Worm (Caenorhabditis elegans): ENCODE measurements around the gene hyl-2.

hyl-2 gene

ce11 chrX:4699411-4700050 lies at the start of gene hyl-2:
Gene hyl-2 (minus strand): TSS chrX:4699461.
- TF ChIP-seq duxl-1 (tag; optimal IDR thresholded peaks at IDR 0.05; ENCODE audit: poor library complexity), result no peak
- TF ChIP-seq nhr-76 (tag; optimal IDR thresholded peaks at IDR 0.05), result no peak
- peak; percentile 10 for TF ChIP-seq nhr-11 (tag; optimal IDR thresholded peaks at IDR 0.05)
- TF ChIP-seq madf-5 (GFP tag; IDR thresholded peaks at IDR 0.05), result no peak
- peak in 1 of 2 experiments; percentile 35 for TF ChIP-seq mdl-1 (tag; optimal IDR thresholded peaks at IDR 0.05)
- no peak for TF ChIP-seq hlh-30 (tag; optimal IDR thresholded peaks at IDR 0.05; ENCODE audit: insufficient read depth)
- no peak for TF ChIP-seq Y5F2A.4 (GFP tag; optimal IDR thresholded peaks at IDR 0.05)
- no peak for TF ChIP-seq F44E2.7 (GFP tag; IDR thresholded peaks at IDR 0.05)
- TF ChIP-seq D1046.2 (GFP tag; IDR thresholded peaks at IDR 0.05), result no peak
- TF ChIP-seq jun-1 (tag; optimal IDR thresholded peaks at IDR 0.05), result no peak
- no peak for TF ChIP-seq daf-19 (GFP tag; conservative IDR thresholded peaks at IDR 0.05)
- no peak for TF ChIP-seq dmd-9 (GFP tag; IDR thresholded peaks at IDR 0.05)
- no peak for TF ChIP-seq ceh-32 (tag; optimal IDR thresholded peaks at IDR 0.05; ENCODE audit: poor library complexity)
- no peak for TF ChIP-seq cey-2 (tag; optimal IDR thresholded peaks at IDR 0.05; ENCODE audit: borderline replicate concordance, insufficient read depth)
- no peak for TF ChIP-seq fkh-10 (GFP tag; optimal IDR thresholded peaks at IDR 0.05)
- no peak for TF ChIP-seq tra-1 (GFP tag; IDR thresholded peaks at IDR 0.05)
- no peak for TF ChIP-seq F37D6.2 (tag; optimal IDR thresholded peaks at IDR 0.05)
- no peak for TF ChIP-seq snpc-4 (tag; optimal IDR thresholded peaks at IDR 0.05)
- TF ChIP-seq dve-1 (tag; optimal IDR thresholded peaks at IDR 0.05; ENCODE audit: insufficient read depth), result no peak
- TF ChIP-seq ces-1 (GFP tag; optimal IDR thresholded peaks at IDR 0.05), result no peak
- no peak for TF ChIP-seq T20F7.1 (GFP tag; optimal IDR thresholded peaks at IDR 0.05)
- peak; percentile 5 for TF ChIP-seq nhr-28 (tag; optimal IDR thresholded peaks at IDR 0.05)
- no peak for TF ChIP-seq ceh-82 (tag; optimal IDR thresholded peaks at IDR 0.05)
- TF ChIP-seq aha-1 (tag), result no peak
- TF ChIP-seq nhr-10 (tag; optimal IDR thresholded peaks at IDR 0.05), result no peak
- TF ChIP-seq vab-7 (GFP tag; IDR thresholded peaks at IDR 0.05), result no peak
- TF ChIP-seq F26F4.8 (GFP tag; conservative IDR thresholded peaks at IDR 0.05), result no peak
- no peak for TF ChIP-seq unc-130 (GFP tag; optimal IDR thresholded peaks at IDR 0.05)
- TF ChIP-seq Y48G9A.11 (GFP tag; IDR thresholded peaks at IDR 0.05), result no peak
- no peak for TF ChIP-seq nhr-237 (tag; optimal IDR thresholded peaks at IDR 0.05)
- no peak for TF ChIP-seq lin-1 (GFP tag; IDR thresholded peaks at IDR 0.05)
- TF ChIP-seq ceh-28 (tag; optimal IDR thresholded peaks at IDR 0.05), result no peak
- TF ChIP-seq nhr-77 (tag; optimal IDR thresholded peaks at IDR 0.05), result no peak
- no peak for TF ChIP-seq dmd-6 (GFP tag; IDR thresholded peaks at IDR 0.05)
- no peak for TF ChIP-seq egl-43 (GFP tag; IDR thresholded peaks at IDR 0.05)
- no peak for TF ChIP-seq nhr-111 (GFP tag; optimal IDR thresholded peaks at IDR 0.05)
- no peak for TF ChIP-seq pqm-1 (tag; optimal IDR thresholded peaks at IDR 0.05)
- TF ChIP-seq ceh-62 (tag; optimal IDR thresholded peaks at IDR 0.05), result no peak
- TF ChIP-seq nhr-42 (GFP tag; IDR thresholded peaks at IDR 0.05), result no peak
- no peak for TF ChIP-seq R02D3.7 (tag; optimal IDR thresholded peaks at IDR 0.05)
- no peak for TF ChIP-seq lin-15B (tag; optimal IDR thresholded peaks at IDR 0.05)
- TF ChIP-seq ama-1 (optimal IDR thresholded peaks at IDR 0.05), result no peak
- TF ChIP-seq hmg-1.1 (GFP tag; IDR thresholded peaks at IDR 0.05), result peak; percentile 30; the same call in 1 of the 2 replicates
- peak in 1 of 2 experiments; percentile 82 for TF ChIP-seq unc-62 (GFP tag; optimal IDR thresholded peaks at IDR 0.05 in 1 of 2)
- TF ChIP-seq unc-62 (tag; optimal IDR thresholded peaks at IDR 0.05), result no peak
- peak; percentile 7 for TF ChIP-seq dpl-1 (GFP tag; optimal IDR thresholded peaks at IDR 0.05)
- peak; percentile 32 for TF ChIP-seq rbr-2 (tag; optimal IDR thresholded peaks at IDR 0.05)
- peak; percentile 3 for TF ChIP-seq nhr-25 (tag; optimal IDR thresholded peaks at IDR 0.05; ENCODE audit: borderline replicate concordance, insufficient read depth)
- 0 out of 2 replicates have a peak, but pooled peaks have one; percentile 35 for TF ChIP-seq tag-97 (GFP tag; IDR thresholded peaks at IDR 0.05)
- no peak for TF ChIP-seq zip-11 (GFP tag; IDR thresholded peaks at IDR 0.05)
- TF ChIP-seq unc-39 (tag; optimal IDR thresholded peaks at IDR 0.05), result no peak
- no peak for TF ChIP-seq daf-12 (tag; optimal IDR thresholded peaks at IDR 0.05)

All from whole organism, L4 larva.